Worm (Caenorhabditis elegans): ENCODE measurements around the gene math-45.

Gene math-45

ce11 chrII:1490813-1491212 lies 26.4 kb downstream of the math-45 start:
- TF ChIP-seq nhr-12 (tag; optimal IDR thresholded peaks at IDR 0.05) (no peak), nhr-10 (tag; optimal IDR thresholded peaks at IDR 0.05) (no peak), sma-9 (GFP tag; optimal IDR thresholded peaks at IDR 0.05) (no peak), sma-9 (tag; optimal IDR thresholded peaks at IDR 0.05) (no peak), lin-39 (tag; optimal IDR thresholded peaks at IDR 0.05) (no peak), gmeb-1 (tag; optimal IDR thresholded peaks at IDR 0.05) (no peak), F13H6.1 (tag; optimal IDR thresholded peaks at IDR 0.05) (no peak), egl-27 (tag; optimal IDR thresholded peaks at IDR 0.05) (no peak), elt-3 (tag; optimal IDR thresholded peaks at IDR 0.05) (no peak), ceh-82 (tag; optimal IDR thresholded peaks at IDR 0.05) (no peak), mdl-1 (tag; optimal IDR thresholded peaks at IDR 0.05) (no peak)

DNA sequence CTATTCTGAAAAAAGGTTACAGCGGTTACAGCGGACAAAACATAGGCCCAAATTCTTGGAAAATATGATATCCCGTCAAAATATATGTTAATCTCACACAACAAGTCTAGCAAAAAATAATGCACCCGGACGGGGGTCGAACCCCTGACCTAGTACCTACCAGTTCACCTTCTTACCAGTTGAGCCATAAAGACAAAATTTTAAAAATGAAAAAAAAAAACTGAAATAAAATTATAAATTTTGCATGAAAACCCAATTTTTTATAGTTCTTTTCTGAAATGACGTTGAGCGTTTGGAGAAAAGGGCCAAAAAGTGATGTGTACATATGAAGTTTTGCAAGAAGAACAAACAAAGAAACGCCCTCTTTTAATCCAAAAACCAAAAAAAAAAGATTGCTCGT lies 34.8 kb downstream of the math-45 start:
- TF ChIP-seq lin-39 (tag; optimal IDR thresholded peaks at IDR 0.05) (no peak), mab-5 (tag; optimal IDR thresholded peaks at IDR 0.05) (no peak)

DNA sequence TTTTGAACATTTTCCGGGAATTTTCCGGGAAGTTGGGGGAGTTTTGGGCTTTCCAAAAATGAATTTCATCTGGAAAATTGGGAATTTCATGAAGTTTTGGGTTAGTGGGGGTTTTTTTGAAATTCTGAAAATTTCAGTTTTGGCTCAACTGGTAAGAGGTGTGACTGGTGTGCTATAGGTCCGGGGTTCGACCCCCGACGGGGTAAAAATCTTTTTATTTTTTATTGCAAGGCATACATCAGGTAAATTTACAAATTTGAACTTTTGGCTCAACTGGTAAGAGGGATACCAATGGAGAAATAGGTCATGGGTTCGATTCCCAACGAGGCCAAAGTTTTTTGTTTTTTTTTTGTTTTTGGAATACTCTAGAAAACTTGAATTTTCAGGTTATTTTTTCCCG lies 35.6 kb downstream of the math-45 start:
- TF ChIP-seq lin-11 (tag; optimal IDR thresholded peaks at IDR 0.05) (no peak), ZK546.5 (tag; optimal IDR thresholded peaks at IDR 0.05) (no peak), mdl-1 (tag; optimal IDR thresholded peaks at IDR 0.05) (no peak)

DNA sequence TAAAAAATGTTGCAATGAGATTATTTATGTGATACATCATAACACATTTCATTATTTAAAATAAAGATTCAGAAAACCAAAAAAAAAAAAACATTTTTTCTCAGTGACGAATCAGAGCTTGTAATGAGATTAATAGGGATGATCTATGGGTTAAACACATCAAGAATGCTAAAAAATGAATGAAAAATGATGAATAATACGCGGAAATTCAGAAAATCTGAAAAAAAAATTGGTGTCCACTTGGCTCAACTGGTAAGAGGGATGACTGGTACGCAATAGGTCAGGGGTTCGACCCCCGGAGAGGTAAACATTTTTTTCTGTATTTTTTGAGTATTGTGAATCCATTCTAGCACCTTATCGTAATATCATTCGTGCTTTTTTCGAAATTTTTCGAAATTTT lies 38.7 kb downstream of the math-45 start:
- TF ChIP-seq ztf-11 (tag; optimal IDR thresholded peaks at IDR 0.05) (no peak), egl-27 (tag; optimal IDR thresholded peaks at IDR 0.05) (no peak), nhr-25 (tag; optimal IDR thresholded peaks at IDR 0.05) (no peak), ceh-82 (tag; optimal IDR thresholded peaks at IDR 0.05) (no peak), ztf-1 (GFP tag; conservative IDR thresholded peaks at IDR 0.05) (no peak), lin-13 (GFP tag; optimal IDR thresholded peaks at IDR 0.05) (no peak), unc-39 (tag; optimal IDR thresholded peaks at IDR 0.05) (no peak), elt-3 (tag; optimal IDR thresholded peaks at IDR 0.05) (no peak)

- TF ChIP-seq ZK546.5 (tag; optimal IDR thresholded peaks at IDR 0.05) (no peak), blmp-1 (tag; optimal IDR thresholded peaks at IDR 0.05; ENCODE audit: insufficient read depth) (no peak), mbf-1 (tag; optimal IDR thresholded peaks at IDR 0.05) (no peak), nhr-237 (tag; optimal IDR thresholded peaks at IDR 0.05) (no peak), zag-1 (tag; optimal IDR thresholded peaks at IDR 0.05) (no peak), sma-9 (GFP tag; optimal IDR thresholded peaks at IDR 0.05) (no peak), sma-9 (tag; optimal IDR thresholded peaks at IDR 0.05) (no peak), alr-1 (tag; optimal IDR thresholded peaks at IDR 0.05) (no peak), Y55F3AM.14 (GFP tag; optimal IDR thresholded peaks at IDR 0.05) (no peak), nhr-25 (tag; optimal IDR thresholded peaks at IDR 0.05) (no peak), ceh-16 (tag; optimal IDR thresholded peaks at IDR 0.05) (no peak), skn-1 (tag; optimal IDR thresholded peaks at IDR 0.05) (no peak), mab-5 (tag; optimal IDR thresholded peaks at IDR 0.05) (no peak), gmeb-1 (tag; optimal IDR thresholded peaks at IDR 0.05) (no peak), F13H6.1 (tag; optimal IDR thresholded peaks at IDR 0.05) (no peak), sma-3 (GFP tag; optimal IDR thresholded peaks at IDR 0.05) (no peak)
Observed at ce11 chrII:1477975-1478374, 39.3 kb downstream of the math-45 start.

DNA sequence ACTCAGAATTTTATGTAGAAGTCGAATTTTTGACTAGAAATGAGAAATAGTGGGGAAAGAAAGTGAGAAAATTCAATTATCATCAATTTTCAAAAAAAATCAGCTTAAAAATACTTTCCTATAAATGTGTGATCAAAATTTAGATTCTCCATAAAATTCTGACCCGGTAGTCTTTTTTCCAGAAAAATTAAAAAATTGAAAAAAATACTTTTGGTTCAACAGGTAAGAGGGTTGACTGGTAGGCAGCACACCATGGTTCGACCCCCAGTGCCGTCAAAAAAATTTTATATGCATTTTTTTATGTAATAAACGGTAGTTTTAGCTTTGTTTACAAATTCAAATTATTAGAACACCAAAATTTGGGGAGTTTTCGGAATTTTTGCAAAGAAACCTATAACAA lies 40.0 kb downstream of the math-45 start:
- TF ChIP-seq ZK546.5 (tag; optimal IDR thresholded peaks at IDR 0.05) (no peak), ztf-1 (GFP tag; conservative IDR thresholded peaks at IDR 0.05) (no peak), Y55F3AM.14 (GFP tag; optimal IDR thresholded peaks at IDR 0.05) (no peak), crh-2 (tag; optimal IDR thresholded peaks at IDR 0.05) (no peak), nhr-21 (tag; optimal IDR thresholded peaks at IDR 0.05) (no peak), aly-2 (tag; optimal IDR thresholded peaks at IDR 0.05) (no peak), nhr-129 (tag; optimal IDR thresholded peaks at IDR 0.05) (no peak), mab-5 (tag; optimal IDR thresholded peaks at IDR 0.05) (no peak), unc-62 (GFP tag; optimal IDR thresholded peaks at IDR 0.05) (no peak), ceh-82 (tag; optimal IDR thresholded peaks at IDR 0.05) (no peak)

All from whole organism, L2 larva.